Fruit fly (Drosophila melanogaster): ENCODE measurements around the gene CG33654.

DNA sequence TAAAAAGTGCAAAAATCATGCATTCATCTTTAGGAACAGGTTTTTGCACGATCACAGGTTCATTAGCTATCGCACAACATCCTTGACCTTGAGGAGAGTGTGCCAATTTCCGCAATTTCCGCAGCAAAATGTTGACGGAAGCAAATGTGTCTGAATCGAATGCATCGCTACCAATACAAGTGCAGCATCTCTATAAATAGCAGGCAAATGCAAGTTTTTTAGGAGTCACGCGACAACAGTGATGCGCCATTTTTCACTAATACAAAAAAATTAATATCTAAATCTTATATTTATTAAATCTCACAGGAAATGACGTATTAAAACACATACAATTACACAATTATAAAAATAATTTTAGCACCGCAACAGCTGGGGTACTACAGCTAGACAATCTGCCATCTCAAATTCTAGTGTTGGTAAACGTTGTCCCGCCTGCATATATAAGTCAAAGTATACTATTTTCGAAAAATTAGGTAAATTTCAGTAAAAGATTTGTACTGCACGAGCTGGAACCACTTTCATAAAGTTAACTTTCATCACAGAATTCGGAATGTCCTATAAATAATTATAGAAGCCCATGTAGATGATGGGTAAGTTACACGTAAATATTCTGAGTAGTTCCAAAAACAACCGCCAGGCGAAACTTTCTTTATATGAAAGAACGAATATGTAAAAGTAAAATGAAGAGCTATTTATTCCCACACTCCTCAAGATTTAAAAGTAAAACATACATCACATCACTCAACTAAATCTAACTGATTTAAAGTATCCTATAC is 9.0 kb downstream of the CG33654 start, which contains the start of gene CG9399:
- TF ChIP-seq CG10631 (GFP tag; optimal IDR thresholded peaks at IDR 0.05) (peak; percentile 99), fd59A (GFP tag; optimal IDR thresholded peaks at IDR 0.05) (peak; percentile 92), Gug (GFP tag; IDR thresholded peaks at IDR 0.05) (peak; percentile 97), Ets96B (tag; optimal IDR thresholded peaks at IDR 0.05) (peak; percentile 98), Sox102F (GFP tag; optimal IDR thresholded peaks at IDR 0.05) (peak; percentile 97), CG11902 (GFP tag; optimal IDR thresholded peaks at IDR 0.05) (peak; percentile 93), cyc (GFP tag; optimal IDR thresholded peaks at IDR 0.05) (peak; percentile 96), eg (GFP tag; IDR thresholded peaks at IDR 0.05) (peak; percentile 99)

All from whole organism, prepupa.